Worm (Caenorhabditis elegans): ENCODE data around the gene math-4.

ce11 chrII:1756072-1756471 lies 26.3 kb downstream of the math-4 start, which contains the start of gene F36H5.17:
- TF ChIP-seq odd-2 (tag; optimal IDR thresholded peaks at IDR 0.05) (no peak), pha-4 (tag; optimal IDR thresholded peaks at IDR 0.05) (no peak), ceh-48 (tag; optimal IDR thresholded peaks at IDR 0.05) (no peak), F13H6.1 (tag; optimal IDR thresholded peaks at IDR 0.05) (no peak), unc-86 (tag; optimal IDR thresholded peaks at IDR 0.05) (no peak), elt-2 (tag; optimal IDR thresholded peaks at IDR 0.05) (no peak), ama-1 (optimal IDR thresholded peaks at IDR 0.05) (no peak), pqm-1 (tag; optimal IDR thresholded peaks at IDR 0.05) (no peak)
